Worm (Caenorhabditis elegans) whole organism, dauer: ENCODE data around the gene nduc-2.

Experiments
- unc-62 ChIP-seq: sonication (generic microtip); optimal IDR thresholded peaks from 2 replicates; lab custom pipeline; 2017; ENCODE audit warnings: missing biosample characterization, missing genetic modification reagents, missing genetic modification characterization

Gene nduc-2

DNA sequence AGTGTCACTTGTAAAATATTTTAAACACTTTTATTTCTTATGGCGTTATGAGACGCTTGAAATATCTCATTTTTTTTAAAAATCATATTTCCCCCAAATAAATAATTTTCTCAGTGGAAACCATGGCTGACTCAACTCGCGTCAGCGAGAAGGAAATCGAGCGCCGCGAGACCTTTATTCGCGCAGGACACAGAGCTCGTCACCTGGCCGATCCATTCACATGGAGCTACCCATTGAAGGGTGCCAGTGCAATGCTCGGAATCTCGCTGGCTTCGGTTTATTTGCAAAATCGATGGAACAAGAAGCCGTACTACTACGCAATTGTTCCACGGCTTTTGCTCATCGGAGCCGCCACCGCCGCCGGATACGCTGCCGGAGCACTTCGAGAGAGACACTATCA lies at the start of gene nduc-2:
TSS of gene nduc-2 (plus strand) at position 113 of the 400 bp plus-strand sequence.
- no peak for TF ChIP-seq unc-62

DNA sequence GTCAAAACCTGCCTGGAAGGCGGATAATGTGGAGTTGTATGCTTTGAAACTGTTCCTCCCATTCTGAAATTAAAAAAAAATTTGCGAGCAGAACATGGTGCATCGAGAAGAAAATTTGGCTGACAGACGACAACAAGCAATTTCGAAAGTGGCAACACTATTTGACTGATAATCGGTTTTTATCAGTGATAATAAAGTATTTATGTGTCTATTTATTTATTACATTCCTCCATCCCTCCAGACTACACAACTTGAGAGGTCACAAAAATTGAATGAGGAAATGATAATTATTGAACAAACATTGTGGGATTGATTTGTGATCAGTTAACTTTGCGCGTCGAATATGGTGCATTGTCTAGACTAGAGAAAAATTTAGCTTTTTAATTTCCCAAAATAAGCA lies 47.2 kb upstream of the nduc-2 start, which contains the start of gene cest-25:
TSS of gene cest-25 (minus strand) at position 63 of the 400 bp plus-strand sequence.
- no peak for TF ChIP-seq unc-62

DNA sequence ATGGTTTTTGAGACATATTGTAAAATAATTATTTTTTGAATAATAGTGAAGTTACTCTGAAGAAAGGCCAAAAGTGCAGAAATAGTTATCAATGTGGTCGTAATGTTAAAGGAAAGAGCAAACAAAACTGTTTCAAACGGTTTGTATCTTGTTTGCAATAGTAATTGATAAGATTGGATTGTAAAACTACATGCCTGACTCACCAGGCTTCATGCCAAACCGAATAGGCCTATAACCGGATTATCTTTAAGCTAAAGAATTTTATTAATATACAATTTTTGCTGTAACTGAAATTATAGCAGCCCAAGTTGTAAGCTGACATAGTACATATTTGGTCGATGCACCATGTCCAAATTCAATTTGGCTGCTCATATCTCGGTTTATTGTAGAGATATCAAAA lies 40.1 kb upstream of the nduc-2 start, which contains the start of gene Y71H2AM.14:
TSS of gene Y71H2AM.14 (minus strand) at position 101 of the 400 bp plus-strand sequence.
- TF ChIP-seq unc-62, result no peak

DNA sequence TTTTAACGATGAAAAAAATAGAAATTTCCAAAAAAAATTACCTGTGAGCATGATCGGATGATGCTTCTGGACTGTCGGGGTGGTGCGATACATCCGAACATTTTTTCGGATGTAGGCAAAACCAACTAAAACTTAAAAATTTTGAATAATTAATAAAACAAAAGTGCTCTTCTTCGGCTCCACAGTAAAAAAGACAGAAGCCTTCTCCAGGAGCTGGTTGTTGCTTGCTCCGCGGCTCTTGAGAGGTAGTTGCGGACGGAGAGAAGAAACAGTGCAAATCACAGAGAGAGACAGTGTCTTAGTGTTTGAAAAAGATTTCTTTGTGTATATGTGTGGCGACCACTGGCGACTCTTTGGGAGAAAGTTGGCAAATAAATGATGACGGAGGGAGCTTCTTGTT lies 30.4 kb upstream of the nduc-2 start, which contains the start of gene gldi-9:
TSS of gene gldi-9 (minus strand) at position 101 of the 400 bp plus-strand sequence.
- no peak for TF ChIP-seq unc-62

DNA sequence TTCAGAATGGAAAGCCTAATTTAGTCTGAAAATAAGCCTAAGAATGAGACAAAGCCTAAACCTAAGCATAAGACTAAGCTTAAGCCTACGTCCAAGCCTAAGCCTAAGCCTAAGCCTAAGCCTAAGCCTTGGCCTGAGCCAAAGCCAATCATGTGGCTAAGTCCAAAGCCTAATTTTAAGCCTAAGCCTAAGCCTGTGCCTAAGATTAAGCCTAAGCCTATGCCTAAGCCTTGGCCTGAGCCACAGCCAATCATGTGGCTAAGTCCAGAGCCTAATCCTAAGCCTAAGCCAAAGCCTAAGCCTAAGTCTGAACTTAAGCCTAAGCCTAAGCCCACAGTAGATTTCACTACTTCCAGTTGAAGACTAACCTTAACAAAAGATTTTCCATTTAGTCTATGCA lies 29.2 kb upstream of the nduc-2 start:
- no peak for TF ChIP-seq unc-62

DNA sequence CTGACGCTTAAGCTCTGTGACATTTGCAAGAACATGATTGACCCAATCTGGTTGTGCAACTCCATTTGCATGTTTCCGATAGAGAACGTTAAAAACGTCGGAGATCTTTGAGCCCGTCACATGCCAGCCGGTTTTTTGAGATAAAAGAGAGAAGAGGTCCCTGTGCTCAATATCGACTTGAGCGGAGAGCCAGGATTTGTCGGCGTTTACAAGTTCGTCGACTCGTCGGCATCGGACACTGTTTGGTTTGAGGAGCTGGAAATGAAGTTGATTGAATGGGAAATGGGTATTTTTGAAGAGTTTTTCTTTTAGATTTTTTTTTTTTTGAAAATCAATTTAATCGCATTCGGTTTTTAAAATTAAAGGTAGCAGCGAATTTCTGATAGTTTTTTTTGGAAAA lies 28.6 kb upstream of the nduc-2 start:
- no peak for TF ChIP-seq unc-62

DNA sequence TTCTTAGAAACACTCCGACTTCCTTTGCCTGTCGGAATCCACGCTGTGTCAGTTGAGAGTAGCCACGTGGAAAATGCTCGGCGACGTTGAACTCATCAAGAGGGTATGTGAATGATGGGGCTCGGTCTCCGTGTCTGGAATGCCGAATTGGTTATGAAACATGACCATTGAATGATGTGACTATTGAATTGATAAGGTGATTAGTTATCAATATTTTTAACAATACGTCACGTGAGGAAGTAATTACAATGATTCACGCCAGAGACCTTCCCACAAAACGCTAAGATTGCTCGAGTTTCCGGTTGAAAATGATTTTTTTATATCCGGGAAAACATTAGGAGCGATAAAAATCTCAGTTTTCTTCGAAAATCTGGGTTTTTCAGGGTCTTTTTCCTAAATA lies 27.3 kb upstream of the nduc-2 start:
- TF ChIP-seq unc-62, result no peak

DNA sequence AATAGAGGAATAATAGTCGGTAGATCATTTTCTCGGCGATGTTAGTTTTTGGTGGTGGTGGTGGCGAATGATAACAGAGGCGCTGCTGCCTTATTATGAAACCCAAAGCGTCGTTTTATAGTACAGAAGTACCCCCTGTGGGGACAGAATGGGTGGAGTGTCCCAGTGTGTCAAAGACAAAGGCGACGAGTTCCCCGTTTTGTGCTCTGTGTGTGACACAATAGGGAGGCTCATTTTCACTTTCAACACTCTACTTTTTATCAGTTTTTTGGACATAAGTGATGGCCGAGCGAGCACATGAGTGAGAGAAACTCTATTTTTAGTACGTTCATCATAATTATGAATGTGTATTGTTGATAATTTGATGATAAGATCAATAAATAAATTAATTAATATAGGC lies 25.9 kb upstream of the nduc-2 start, which contains the start of gene pho-9:
TSS of gene pho-9 (minus strand) at position 91 of the 400 bp plus-strand sequence.
- no peak for TF ChIP-seq unc-62

DNA sequence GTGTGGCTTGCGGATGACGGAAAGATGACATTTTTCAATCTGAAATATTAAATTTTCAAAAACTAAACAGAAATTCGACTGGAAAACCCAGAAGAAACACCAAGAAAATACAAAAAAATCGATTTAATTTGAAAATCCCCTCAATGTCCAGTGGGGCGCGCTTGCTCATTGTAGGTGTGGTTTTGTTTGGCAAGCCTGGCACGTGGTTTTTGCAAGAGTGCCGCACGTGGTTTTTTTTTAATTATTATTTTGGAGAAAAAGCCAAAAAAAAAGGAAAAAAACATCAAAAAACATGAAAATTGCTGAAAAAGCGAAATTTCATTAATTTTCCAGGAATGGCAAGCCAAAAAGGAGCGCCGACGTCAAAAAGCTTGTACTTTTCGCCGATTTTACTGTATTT lies 18.0 kb upstream of the nduc-2 start, which contains the start of gene swsn-3:
TSS of gene swsn-3 (minus strand) at position 45 of the 400 bp plus-strand sequence.
- no peak for TF ChIP-seq unc-62

DNA sequence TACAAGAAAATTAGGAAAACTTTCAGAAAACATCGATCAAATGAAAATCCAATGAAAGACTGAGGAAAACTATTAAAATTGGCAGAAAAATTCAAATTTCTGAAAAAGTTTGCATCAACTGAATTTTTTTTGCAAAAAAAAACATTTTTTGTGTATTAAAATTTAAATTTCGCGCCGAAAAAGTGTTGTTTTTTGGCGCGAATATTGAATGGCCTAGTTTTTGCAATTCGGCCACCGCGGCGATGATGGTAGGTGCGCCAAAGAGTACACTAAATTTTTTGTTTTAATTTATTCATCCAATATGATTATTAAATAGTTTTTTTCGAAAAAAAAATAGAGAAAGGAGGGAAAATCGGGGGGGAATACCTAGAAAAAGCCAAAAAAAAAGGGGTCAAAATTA lies 17.6 kb upstream of the nduc-2 start:
- TF ChIP-seq unc-62, result no peak

DNA sequence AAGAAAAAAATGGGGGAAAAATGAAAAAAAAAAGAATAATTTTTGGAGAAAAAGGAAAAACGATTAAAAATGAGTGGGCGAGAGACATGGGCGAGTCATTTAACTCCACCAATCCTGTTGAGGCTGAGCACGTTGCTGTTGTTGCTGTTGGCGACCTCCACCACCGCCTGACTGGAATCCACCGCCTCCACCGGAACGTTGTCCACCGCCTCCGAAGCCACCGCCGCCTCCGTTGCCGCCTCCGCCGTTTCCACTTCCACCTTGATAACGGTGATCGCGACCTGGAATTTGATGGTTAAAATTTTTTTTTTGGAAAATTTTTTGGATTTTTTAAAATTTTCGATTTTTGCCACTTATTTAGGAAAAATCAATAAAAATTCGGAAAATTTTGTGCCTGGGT lies 15.9 kb upstream of the nduc-2 start:
- no peak for TF ChIP-seq unc-62

DNA sequence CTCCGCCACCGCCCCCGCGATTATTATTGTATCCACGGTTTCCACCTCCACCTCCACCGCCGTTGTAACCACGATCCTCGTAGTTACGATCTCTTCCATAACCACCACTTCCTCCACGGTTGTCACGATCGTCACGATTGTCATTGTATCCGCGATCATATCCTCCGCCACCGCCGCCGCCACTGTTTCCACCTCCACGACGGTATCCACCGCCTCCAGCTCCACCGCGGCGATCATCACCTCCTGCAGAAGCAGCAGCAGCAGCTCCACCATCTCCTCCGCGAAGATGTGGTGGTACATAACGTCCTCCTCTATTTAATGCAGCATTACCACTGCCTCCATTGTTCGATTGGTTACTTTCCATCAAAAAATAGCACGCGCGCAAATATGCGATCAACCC lies 8.0 kb upstream of the nduc-2 start, which contains the start of gene laf-1:
TSS of gene laf-1 (minus strand) at position 399 of the 400 bp plus-strand sequence.
- TF ChIP-seq unc-62, result no peak

DNA sequence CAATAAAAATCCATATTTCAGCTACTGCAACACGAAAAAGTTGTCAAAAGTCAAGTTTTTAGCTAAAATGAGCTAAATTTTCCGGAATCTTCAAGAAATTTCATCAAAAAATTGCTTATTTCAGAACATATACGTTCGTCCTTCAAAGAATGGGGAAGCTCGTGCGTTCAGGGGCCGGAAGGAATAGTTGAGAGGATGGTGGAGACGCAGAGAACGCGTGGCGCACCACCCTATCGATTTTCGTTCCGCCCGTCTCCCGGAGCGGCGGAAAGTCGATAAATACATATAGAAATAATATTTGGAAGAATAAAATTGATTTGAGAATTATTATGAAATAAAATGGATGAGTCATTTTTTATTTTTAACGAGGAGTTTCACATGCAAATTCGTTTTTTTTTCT lies 6.4 kb upstream of the nduc-2 start:
- no peak for TF ChIP-seq unc-62

DNA sequence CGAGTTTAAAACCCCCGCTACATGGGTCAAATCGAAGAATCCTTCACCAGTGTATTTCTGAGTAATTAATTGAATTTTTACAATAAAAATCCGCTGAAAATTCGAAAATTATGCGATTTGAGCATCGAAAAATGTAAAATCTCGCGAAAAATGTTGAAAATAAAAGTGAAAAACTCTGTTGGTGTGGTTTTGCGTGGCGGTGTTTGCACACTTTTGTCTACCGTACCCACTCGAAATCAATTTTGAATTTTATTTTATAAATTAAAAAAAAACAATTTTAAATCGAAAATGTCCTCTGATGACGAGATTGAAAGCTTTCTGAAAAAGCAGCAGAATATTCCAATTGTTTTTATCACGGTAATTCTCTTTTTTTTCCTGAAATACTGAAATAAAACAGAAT lies 5.9 kb upstream of the nduc-2 start, which contains the start of gene Y71H2AM.6:
TSS of gene Y71H2AM.6 (plus strand) at position 264 of the 400 bp plus-strand sequence.
- TF ChIP-seq unc-62, result no peak

DNA sequence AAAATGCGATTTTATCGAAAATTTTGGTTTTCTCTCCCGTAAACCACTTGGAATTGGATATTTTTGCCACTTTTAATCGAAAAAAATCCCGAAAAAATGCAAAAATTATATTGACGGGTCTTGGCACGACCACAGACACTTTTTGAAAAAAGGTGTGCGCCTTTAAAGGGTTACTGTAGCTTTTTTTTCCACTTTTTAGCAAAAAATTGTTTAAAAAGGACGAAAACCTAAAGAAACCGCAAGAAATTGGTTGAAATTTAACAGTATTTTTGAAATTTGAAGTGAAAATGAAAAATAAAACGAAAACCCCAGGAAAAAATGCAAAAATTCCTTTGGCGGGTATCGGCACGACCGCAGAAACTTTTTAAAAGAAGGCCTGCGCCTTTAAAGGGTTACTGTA lies 4.8 kb upstream of the nduc-2 start:
- TF ChIP-seq unc-62, result no peak

DNA sequence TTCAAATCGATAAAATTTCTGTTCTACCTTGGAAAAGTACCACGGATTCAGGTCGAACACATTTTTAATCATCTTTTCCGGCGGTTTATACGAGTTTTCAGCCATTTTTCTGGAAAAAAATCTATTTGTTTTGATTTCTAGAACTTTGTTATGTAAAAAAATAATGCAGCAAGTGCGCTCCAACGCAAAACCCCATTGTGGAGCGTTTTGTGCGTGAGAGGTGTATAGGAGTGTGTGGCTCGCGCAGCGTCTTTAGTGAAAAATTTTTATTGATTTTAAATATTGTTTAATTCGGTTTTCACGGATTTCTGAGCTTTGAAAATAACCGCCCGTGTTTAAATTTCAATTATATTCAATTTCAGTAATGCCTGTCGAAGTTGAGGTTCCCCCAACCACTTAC lies 812 bp upstream of the nduc-2 start, which contains the start of gene Y71H2AM.20:
TSS of gene Y71H2AM.20 (minus strand) at position 109 of the 400 bp plus-strand sequence.
- no peak for TF ChIP-seq unc-62

DNA sequence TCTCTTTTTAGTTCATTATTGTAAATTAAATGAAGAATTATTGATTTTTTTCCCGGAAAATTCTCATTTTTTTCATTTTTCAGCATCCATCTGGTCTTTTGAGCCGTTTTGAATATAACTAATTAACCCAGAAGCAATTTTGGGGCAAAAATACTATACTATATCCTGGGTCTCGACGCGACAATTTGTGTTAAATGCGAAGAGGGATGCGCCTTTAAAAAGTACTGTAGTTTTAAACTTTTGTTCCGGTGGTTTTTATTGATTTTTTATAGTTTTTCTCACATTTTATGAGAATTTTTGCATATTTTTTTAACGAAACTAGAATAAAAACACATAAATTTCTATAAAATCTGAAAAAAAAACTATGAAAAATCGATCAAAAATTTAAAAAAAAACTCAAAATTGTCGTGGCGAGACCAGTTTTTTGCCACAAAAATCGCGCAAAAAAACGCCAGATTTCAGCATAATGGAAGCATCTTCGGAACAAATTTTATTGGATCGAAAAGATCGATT lies 1.4 kb downstream of the nduc-2 start, which contains the start of gene tbcc-1:
TSS of gene tbcc-1 (plus strand) at position 463 of the 513 bp plus-strand sequence.
- TF ChIP-seq unc-62, result no peak

DNA sequence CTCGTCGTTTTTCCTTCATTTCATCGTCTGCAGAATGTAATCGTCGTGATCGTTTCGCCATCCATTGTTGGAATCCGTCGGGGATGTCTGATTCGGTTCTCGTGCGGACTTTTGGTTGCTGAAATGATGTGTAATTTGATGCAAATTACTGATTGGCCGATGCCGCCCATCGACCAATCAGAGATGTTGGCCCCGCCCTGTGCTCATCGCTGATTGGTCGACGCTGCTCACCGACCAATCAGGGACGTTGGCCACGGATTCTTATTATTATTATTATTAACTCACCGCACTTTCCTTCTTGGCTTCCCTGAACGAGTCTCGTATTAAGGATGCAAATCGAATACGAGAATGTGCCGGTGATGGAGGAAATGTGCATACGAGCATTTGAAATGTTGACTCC lies 7.4 kb downstream of the nduc-2 start:
- TF ChIP-seq unc-62, result no peak
